Worm (Caenorhabditis elegans): ENCODE results near the gene F40F8.11.

DNA sequence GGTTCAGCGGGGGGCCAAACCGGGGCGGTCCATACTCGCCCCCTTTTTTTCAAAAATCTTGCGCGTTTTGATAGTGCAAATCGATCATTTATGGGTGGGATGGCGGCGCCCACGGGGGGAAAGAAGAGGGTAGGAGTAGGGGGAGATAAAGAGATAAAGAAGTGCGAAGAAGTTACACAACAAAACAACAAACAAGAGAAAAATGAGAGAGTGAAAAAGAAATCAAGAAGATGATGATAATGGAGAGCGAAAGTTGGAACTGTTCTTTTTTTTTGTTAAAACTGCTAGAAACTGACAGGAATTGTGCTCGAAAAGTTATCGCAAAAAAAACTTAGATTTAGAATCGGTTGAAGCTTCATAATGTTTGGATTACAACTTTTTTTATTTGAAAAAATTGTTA lies 30.0 kb upstream of the F40F8.11 start, which contains the start of gene ptr-13:
- TF ChIP-seq W03F9.2 (tag; optimal IDR thresholded peaks at IDR 0.05) = no peak
- no peak for TF ChIP-seq dao-5 (tag; optimal IDR thresholded peaks at IDR 0.05)

All from whole organism, L4/young adult.